Worm (Caenorhabditis elegans) whole organism, midembryonic: Measurements from ENCODE around the gene scl-11.

Experiments
- T22C8.4 ChIP-seq: fragments of 200-800 bp; sonication (Bioruptor generic); IDR thresholded peaks from 2 replicates; pipeline ENCODE4 v1.3.6; 2022; ENCODE audit warnings: missing genetic modification characterization, missing compliant biosample characterization
- tab-1 ChIP-seq: fragments of 200-800 bp; sonication (Bioruptor generic); IDR thresholded peaks from 2 replicates; pipeline ENCODE4 v1.3.6; 2022; ENCODE audit warnings: missing genetic modification characterization, missing compliant biosample characterization
- ztf-23 ChIP-seq: fragments of 200-800 bp; sonication (Bioruptor generic); IDR thresholded peaks from 2 replicates; pipeline ENCODE4 v1.3.6; 2022; ENCODE audit warnings: missing genetic modification reagents, missing genetic modification characterization, missing compliant biosample characterization

DNA sequence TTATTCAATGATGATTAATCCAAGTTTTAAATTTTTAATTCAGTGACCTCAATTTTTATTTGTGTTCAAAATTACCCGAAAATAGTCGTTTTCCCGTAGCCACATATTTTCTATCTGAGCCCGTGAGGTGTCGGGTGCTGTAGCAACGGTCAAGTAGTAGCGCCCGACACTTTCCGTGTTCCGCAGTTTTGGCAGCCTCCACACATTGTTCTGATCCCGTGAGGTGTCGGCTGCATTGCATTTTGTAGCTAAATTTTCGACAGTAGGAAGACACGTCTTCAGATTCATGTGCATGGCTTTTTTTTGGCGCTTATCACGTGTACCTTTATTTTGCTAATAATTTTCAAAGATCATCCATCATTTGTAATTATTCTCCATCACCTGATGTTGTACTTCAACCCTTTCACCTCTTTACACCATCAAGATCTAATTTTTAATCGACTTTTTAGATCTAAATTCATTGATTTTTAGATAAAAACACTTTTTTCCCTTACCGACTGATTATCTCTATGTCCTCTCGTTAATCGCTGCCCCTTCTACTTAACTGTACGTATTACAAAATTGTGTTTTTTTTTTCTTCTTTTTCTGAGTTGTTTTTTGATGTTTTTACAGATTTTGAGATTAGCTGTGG, 37.3 kb upstream of the scl-11 start:
- TF ChIP-seq tab-1 (GFP tag; lab: Robert Waterston, UW) = no peak
- no peak for TF ChIP-seq ztf-23 (GFP tag; lab: Robert Waterston, UW)
- TF ChIP-seq T22C8.4 (GFP tag; lab: Robert Waterston, UW) = no peak
